Worm (Caenorhabditis elegans) whole organism, L1 larva: Measurements from ENCODE around the gene sri-73.

ENCODE experiments used
- hpl-2 ChIP-seq: fragments of 150-350 bp; optimal IDR thresholded peaks from 2 replicates; lab custom pipeline; 2014; ENCODE audit warnings: missing biosample characterization, missing genetic modification reagents, missing genetic modification characterization
- lir-3 ChIP-seq: sonication (generic microtip); optimal IDR thresholded peaks from 2 replicates; lab custom pipeline; 2016; ENCODE audit warnings: mild to moderate bottlenecking, missing genetic modification characterization, moderate library complexity, missing compliant biosample characterization; ENCODE audit not compliant: poor library complexity
- snpc-4 ChIP-seq: fragments of 150-350 bp; optimal IDR thresholded peaks from 2 replicates; lab custom pipeline; 2014; ENCODE audit warnings: missing biosample characterization, missing genetic modification characterization
- unc-62 ChIP-seq: fragments of 150-350 bp; optimal IDR thresholded peaks from 2 replicates; lab custom pipeline; 2014; ENCODE audit warnings: missing biosample characterization, missing genetic modification reagents, missing genetic modification characterization

- no peak for TF ChIP-seq lir-3 (tag; lab: Kevin White, UChicago)
- no peak for TF ChIP-seq unc-62 (GFP tag; lab: Kevin White, UChicago)
- TF ChIP-seq hpl-2, result no peak
- TF ChIP-seq snpc-4 (tag; lab: Kevin White, UChicago), result no peak
Observed at ce11 chrV:598626-599025, 32.7 kb upstream of the sri-73 start.
